Worm (Caenorhabditis elegans): ENCODE results near the gene F46B6.5.

- no peak for TF ChIP-seq ama-1 (optimal IDR thresholded peaks at IDR 0.05)
- no peak for TF ChIP-seq nfya-1 (tag; optimal IDR thresholded peaks at IDR 0.05)
- no peak for TF ChIP-seq zip-5 (tag; optimal IDR thresholded peaks at IDR 0.05)
- no peak for TF ChIP-seq sox-2 (GFP tag; IDR thresholded peaks at IDR 0.05)
- TF ChIP-seq lim-6 (tag; optimal IDR thresholded peaks at IDR 0.05): no peak
- no peak for TF ChIP-seq tbx-7 (tag; optimal IDR thresholded peaks at IDR 0.05)
- TF ChIP-seq K02D7.2 (tag; optimal IDR thresholded peaks at IDR 0.05): no peak
- TF ChIP-seq ceh-48 (tag; optimal IDR thresholded peaks at IDR 0.05): no peak
- no peak for TF ChIP-seq ttx-3 (tag; optimal IDR thresholded peaks at IDR 0.05)
- no peak for TF ChIP-seq che-1 (tag; optimal IDR thresholded peaks at IDR 0.05)
- TF ChIP-seq pha-4 (tag; optimal IDR thresholded peaks at IDR 0.05): no peak
- TF ChIP-seq ceh-31 (tag; optimal IDR thresholded peaks at IDR 0.05): no peak
- no peak for TF ChIP-seq syd-9 (tag; optimal IDR thresholded peaks at IDR 0.05)
- TF ChIP-seq nhr-11 (tag; optimal IDR thresholded peaks at IDR 0.05): no peak
These were observed 26.6 kb downstream of the F46B6.5 start, which contains the start of gene hrg-3 for ce11 chrV:9756242-9756641.

Data from whole organism, late embryonic.